Fruit fly (Drosophila melanogaster) whole organism, embryonic: Measurements from ENCODE around the gene CG34116.

ENCODE experiments used
- Antp ChIP-seq: fragments of 200-800 bp; sonication (Bioruptor generic); optimal IDR thresholded peaks from 3 replicates; lab custom pipeline; 2016; ENCODE audit warnings: missing biosample characterization, missing genetic modification characterization
- Awh ChIP-seq: fragments of 200-800 bp; sonication (Bioruptor generic); IDR thresholded peaks from 2 replicates; pipeline ENCODE4, ENCODE4 v1.3.6; 2022; ENCODE audit warnings: missing biosample characterization, missing genetic modification characterization
- BEAF-32 ChIP-seq: fragments of 200-800 bp; sonication (Bioruptor generic); optimal IDR thresholded peaks from 3 replicates; lab custom pipeline; 2017; ENCODE audit warnings: missing biosample characterization, missing genetic modification characterization, mild to moderate bottlenecking, moderate library complexity, missing genetic modification reagents
- C15 ChIP-seq: fragments of 200-800 bp; sonication (Bioruptor generic); IDR thresholded peaks from 3 replicates; pipeline ENCODE4 v1.3.6; 2022; ENCODE audit warnings: missing biosample characterization, missing genetic modification characterization
- CG11695 ChIP-seq: fragments of 200-800 bp; sonication (Bioruptor generic); IDR thresholded peaks from 3 replicates; pipeline ENCODE4 v1.3.6; 2022; ENCODE audit warnings: missing biosample characterization, missing genetic modification characterization
- CG13424 ChIP-seq: fragments of 200-800 bp; sonication (Bioruptor generic); optimal IDR thresholded peaks from 2 replicates; lab custom pipeline; 2019; ENCODE audit warnings: missing biosample characterization, mild to moderate bottlenecking, missing genetic modification characterization, moderate library complexity
- CG15269 ChIP-seq: fragments of 200-800 bp; sonication (Bioruptor generic); optimal IDR thresholded peaks from 2 replicates; lab custom pipeline; 2018; ENCODE audit warnings: missing biosample characterization, mild to moderate bottlenecking, missing genetic modification characterization, moderate library complexity
- CG1603 ChIP-seq: fragments of 200-800 bp; sonication (Bioruptor generic); optimal IDR thresholded peaks from 2 replicates; lab custom pipeline; 2019; ENCODE audit warnings: missing biosample characterization, mild to moderate bottlenecking, missing genetic modification characterization, moderate library complexity
- CG17186 ChIP-seq: fragments of 200-800 bp; sonication (Bioruptor generic); optimal IDR thresholded peaks from 3 replicates; lab custom pipeline; 2017; ENCODE audit warnings: missing biosample characterization, missing genetic modification reagents, missing genetic modification characterization
- CG18599 ChIP-seq: fragments of 200-800 bp; sonication (Bioruptor generic); optimal IDR thresholded peaks from 3 replicates; lab custom pipeline; 2017; ENCODE audit warnings: missing biosample characterization, missing genetic modification characterization, mild to moderate bottlenecking, moderate library complexity, missing genetic modification reagents
- CG2712 ChIP-seq: fragments of 200-800 bp; optimal IDR thresholded peaks from 3 replicates; lab custom pipeline; 2019; ENCODE audit warnings: missing biosample characterization, mild to moderate bottlenecking, missing genetic modification characterization, moderate library complexity
- CG31365 ChIP-seq: fragments of 200-800 bp; sonication (Bioruptor generic); optimal IDR thresholded peaks from 2 replicates; lab custom pipeline; 2018; ENCODE audit warnings: missing biosample characterization, mild to moderate bottlenecking, missing genetic modification characterization
- CG34224 ChIP-seq: fragments of 200-800 bp; sonication (Bioruptor generic); IDR thresholded peaks from 3 replicates; pipeline ENCODE4 v1.3.6; 2022; ENCODE audit warnings: missing biosample characterization, missing genetic modification characterization; ENCODE audit not compliant: partially characterized antibody
- CG42726 ChIP-seq: fragments of 200-800 bp; sonication (Bioruptor generic); IDR thresholded peaks from 2 replicates; pipeline ENCODE4 v1.3.6; 2022; ENCODE audit warnings: missing biosample characterization, missing genetic modification characterization; ENCODE audit not compliant: partially characterized antibody
- CG4424 ChIP-seq: fragments of 200-800 bp; sonication (Bioruptor generic); optimal IDR thresholded peaks from 3 replicates; lab custom pipeline; 2016; ENCODE audit warnings: missing biosample characterization, missing genetic modification characterization
- CG4617 ChIP-seq: fragments of 200-800 bp; sonication (Bioruptor generic); optimal IDR thresholded peaks from 3 replicates; lab custom pipeline; 2016; ENCODE audit warnings: missing biosample characterization, missing genetic modification characterization, borderline replicate concordance
- CG7745 ChIP-seq: fragments of 200-800 bp; sonication (Bioruptor generic); optimal IDR thresholded peaks from 2 replicates; lab custom pipeline; 2018; ENCODE audit warnings: missing biosample characterization, mild to moderate bottlenecking, missing genetic modification characterization, moderate library complexity
- CG7963 ChIP-seq: fragments of 200-800 bp; sonication (Bioruptor generic); IDR thresholded peaks from 3 replicates; pipeline ENCODE4 v1.3.6; 2022; ENCODE audit warnings: missing biosample characterization, missing genetic modification characterization; ENCODE audit not compliant: partially characterized antibody
- CG8281 ChIP-seq: fragments of 200-800 bp; sonication (Bioruptor generic); optimal IDR thresholded peaks from 2 replicates; lab custom pipeline; 2018; ENCODE audit warnings: missing biosample characterization, mild to moderate bottlenecking, missing genetic modification characterization, moderate library complexity
- CG9437 ChIP-seq: fragments of 200-800 bp; sonication (Bioruptor generic); optimal IDR thresholded peaks from 2 replicates; lab custom pipeline; 2018; ENCODE audit warnings: missing biosample characterization, mild to moderate bottlenecking, missing genetic modification characterization
- Dip2 ChIP-seq: fragments of 200-800 bp; sonication (Bioruptor generic); IDR thresholded peaks from 2 replicates; pipeline ENCODE4 v1.3.6; 2022; ENCODE audit warnings: missing biosample characterization, missing genetic modification characterization
- Dll ChIP-seq: fragments of 200-800 bp; sonication (Bioruptor generic); IDR thresholded peaks from 4 replicates; pipeline ENCODE4 v1.3.6; 2022; ENCODE audit warnings: missing biosample characterization, missing genetic modification characterization; ENCODE audit not compliant: partially characterized antibody
- Doc2 ChIP-seq: fragments of 200-800 bp; sonication (Bioruptor generic); IDR thresholded peaks from 2 replicates; pipeline ENCODE4 v1.3.6; 2022; ENCODE audit warnings: missing biosample characterization, missing genetic modification characterization
- HLH4C ChIP-seq: fragments of 200-800 bp; sonication (Bioruptor generic); IDR thresholded peaks from 3 replicates; pipeline ENCODE4 v1.3.6; 2022; ENCODE audit warnings: missing biosample characterization, missing genetic modification characterization; ENCODE audit not compliant: partially characterized antibody
- Hey ChIP-seq: fragments of 200-800 bp; sonication (Bioruptor generic); optimal IDR thresholded peaks from 3 replicates; lab custom pipeline; 2018; ENCODE audit warnings: missing biosample characterization, mild to moderate bottlenecking, missing genetic modification characterization
- MTF-1 ChIP-seq: fragments of 200-800 bp; sonication (Bioruptor generic); optimal IDR thresholded peaks from 2 replicates; lab custom pipeline; 2018; ENCODE audit warnings: missing biosample characterization, mild to moderate bottlenecking, missing genetic modification characterization, borderline replicate concordance
- Nf-YA ChIP-seq: fragments of 200-800 bp; sonication (Bioruptor generic); IDR thresholded peaks from 2 replicates; pipeline ENCODE4 v1.3.6; 2022; ENCODE audit warnings: missing biosample characterization, missing genetic modification characterization
- Nf-YB ChIP-seq: fragments of 200-800 bp; sonication (Bioruptor generic); optimal IDR thresholded peaks from 3 replicates; lab custom pipeline; 2019; ENCODE audit warnings: missing biosample characterization, mild to moderate bottlenecking, missing genetic modification characterization, moderate library complexity
- Rfx ChIP-seq: fragments of 200-800 bp; sonication (Bioruptor generic); IDR thresholded peaks from 2 replicates; pipeline ENCODE4 v1.3.6; 2022; ENCODE audit warnings: missing biosample characterization, missing genetic modification characterization
- Rx ChIP-seq: fragments of 200-800 bp; sonication (Bioruptor generic); IDR thresholded peaks from 2 replicates; pipeline ENCODE4 v1.3.6; 2022; ENCODE audit warnings: missing biosample characterization, missing genetic modification characterization
- Sry-β ChIP-seq: fragments of 200-800 bp; sonication (Bioruptor generic); optimal IDR thresholded peaks from 2 replicates; lab custom pipeline; 2018; ENCODE audit warnings: missing biosample characterization, mild to moderate bottlenecking, missing genetic modification characterization, moderate library complexity
- ab ChIP-seq: fragments of 200-800 bp; sonication (Bioruptor generic); optimal IDR thresholded peaks from 2 replicates; lab custom pipeline; 2016; ENCODE audit warnings: missing biosample characterization, missing genetic modification characterization
- crol ChIP-seq: fragments of 200-800 bp; sonication (Bioruptor generic); IDR thresholded peaks from 2 replicates; pipeline ENCODE4 v1.3.6; 2022; ENCODE audit warnings: missing biosample characterization, missing genetic modification characterization
- ewg ChIP-seq: fragments of 200-800 bp; sonication (Bioruptor generic); optimal IDR thresholded peaks from 3 replicates; lab custom pipeline; 2017; ENCODE audit warnings: mild to moderate bottlenecking, missing biosample characterization, missing genetic modification reagents, missing genetic modification characterization
- eyg ChIP-seq: fragments of 200-800 bp; sonication (Bioruptor generic); optimal IDR thresholded peaks from 3 replicates; lab custom pipeline; 2016; ENCODE audit warnings: missing biosample characterization, missing genetic modification characterization
- ftz-f1 ChIP-seq: fragments of 200-800 bp; sonication (Bioruptor generic); optimal IDR thresholded peaks from 2 replicates; lab custom pipeline; 2016; ENCODE audit warnings: missing biosample characterization, missing genetic modification characterization
- kah ChIP-seq: fragments of 200-800 bp; sonication (Bioruptor generic); optimal IDR thresholded peaks from 2 replicates; lab custom pipeline; 2018; ENCODE audit warnings: missing biosample characterization, mild to moderate bottlenecking, missing genetic modification characterization
- mirr ChIP-seq: fragments of 200-800 bp; sonication (Bioruptor generic); optimal IDR thresholded peaks from 3 replicates; lab custom pipeline; 2018; ENCODE audit warnings: missing biosample characterization, mild to moderate bottlenecking, missing genetic modification characterization
- mld ChIP-seq: fragments of 200-800 bp; sonication (Bioruptor generic); IDR thresholded peaks from 3 replicates; pipeline ENCODE4 v1.3.6; 2022; ENCODE audit warnings: missing biosample characterization, missing genetic modification characterization; ENCODE audit not compliant: partially characterized antibody
- nerfin-1 ChIP-seq: fragments of 200-800 bp; sonication (Bioruptor generic); optimal IDR thresholded peaks from 3 replicates; lab custom pipeline; 2019; ENCODE audit warnings: missing biosample characterization, mild to moderate bottlenecking, missing genetic modification characterization, moderate library complexity
- p53 ChIP-seq: fragments of 200-800 bp; sonication (Bioruptor generic); optimal IDR thresholded peaks from 2 replicates; lab custom pipeline; 2016; ENCODE audit warnings: missing biosample characterization, missing genetic modification characterization
- pum ChIP-seq: fragments of 200-800 bp; sonication (Bioruptor generic); optimal IDR thresholded peaks from 2 replicates; lab custom pipeline; 2016; ENCODE audit warnings: missing biosample characterization, missing genetic modification characterization
- slp2 ChIP-seq: fragments of 200-800 bp; sonication (Bioruptor generic); optimal IDR thresholded peaks from 2 replicates; lab custom pipeline; 2016; ENCODE audit warnings: missing biosample characterization, missing genetic modification characterization
- tgo ChIP-seq: fragments of 200-800 bp; sonication (Bioruptor generic); IDR thresholded peaks from 3 replicates; pipeline ENCODE4 v1.3.6; 2022; ENCODE audit warnings: missing biosample characterization, missing genetic modification characterization
- tin ChIP-seq: fragments of 200-800 bp; sonication (Bioruptor generic); optimal IDR thresholded peaks from 3 replicates; lab custom pipeline; 2016; ENCODE audit warnings: missing biosample characterization, missing genetic modification characterization
- ttk ChIP-seq: fragments of 200-800 bp; sonication (Bioruptor generic); IDR thresholded peaks from 2 replicates; pipeline ENCODE4 v2.1.2; 2022; ENCODE audit warnings: missing biosample characterization, missing genetic modification characterization
- wor ChIP-seq: fragments of 200-800 bp; sonication (Bioruptor generic); IDR thresholded peaks from 2 replicates; pipeline ENCODE4 v1.3.6; 2022; ENCODE audit warnings: missing biosample characterization, missing genetic modification characterization
- zen2 ChIP-seq: fragments of 200-800 bp; sonication (Bioruptor generic); IDR thresholded peaks from 3 replicates; pipeline ENCODE4 v1.3.6; 2022; ENCODE audit warnings: missing biosample characterization, missing genetic modification characterization; ENCODE audit not compliant: partially characterized antibody

CG34116 gene

dm6 chr3L:19845047-19845906 lies 39.4 kb upstream of the CG34116 start, which contains the start of gene Papss (continued):
- TF ChIP-seq nerfin-1 (tag; lab: Kevin White, UChicago) (no peak), mld (peak; percentile 61; the same call in 1 of the 3 replicates), CG9437 (GFP tag; lab: Kevin White, UChicago) (no peak), CG18599 (peak; percentile 87), CG11695 (GFP tag; lab: Robert Waterston, UW) (no peak), Nf-YB (GFP tag; lab: Kevin White, UChicago) (no peak), slp2 (GFP tag; lab: Kevin White, UChicago) (no peak), Rx (GFP tag; lab: Robert Waterston, UW) (no peak), CG2712 (no peak), CG17186 (no peak), CG7745 (tag; lab: Kevin White, UChicago) (no peak), Sry-β (no peak), pum (GFP tag; lab: Kevin White, UChicago) (no peak), Nf-YA (GFP tag; lab: Robert Waterston, UW) (no peak), tin (GFP tag; lab: Kevin White, UChicago) (no peak), CG4424 (GFP tag; lab: Kevin White, UChicago) (no peak), Dll (GFP tag; lab: Robert Waterston, UW) (peak; percentile 95), CG1603 (tag; lab: Kevin White, UChicago) (no peak), C15 (no peak), MTF-1 (GFP tag; lab: Kevin White, UChicago) (no peak), ewg (GFP tag; lab: Kevin White, UChicago) (no peak), ftz-f1 (GFP tag; lab: Kevin White, UChicago) (no peak), ab (GFP tag; lab: Kevin White, UChicago) (no peak), CG8281 (no peak), eyg (GFP tag; lab: Kevin White, UChicago) (peak; percentile 14), CG13424 (tag; lab: Kevin White, UChicago) (no peak), tgo (GFP tag; lab: Robert Waterston, UW) (0 out of 3 replicates have a peak, but pooled peaks have one; percentile 20), ttk (no peak), wor (GFP tag; lab: Robert Waterston, UW) (no peak), Dip2 (no peak), kah (no peak), CG42726 (no peak), Hey (tag; lab: Kevin White, UChicago) (no peak), Rfx (GFP tag; lab: Robert Waterston, UW) (peak; percentile 68), Doc2 (GFP tag; lab: Robert Waterston, UW) (no peak), CG15269 (tag; lab: Kevin White, UChicago) (no peak), BEAF-32 (peak; percentile 79), CG4617 (GFP tag; lab: Kevin White, UChicago) (peak; percentile 15), crol (GFP tag; lab: Robert Waterston, UW) (no peak), zen2 (GFP tag; lab: Robert Waterston, UW) (peak; percentile 77; the same call in 2 of the 3 replicates), HLH4C (GFP tag; lab: Robert Waterston, UW) (peak; percentile 50; the same call in 1 of the 3 replicates), CG7963 (GFP tag; lab: Robert Waterston, UW) (peak; percentile 71; the same call in 2 of the 3 replicates), CG31365 (peak; percentile 33), CG34224 (GFP tag; lab: Robert Waterston, UW) (peak; percentile 88), mirr (GFP tag; lab: Kevin White, UChicago) (peak; percentile 5), Awh (GFP tag; lab: Robert Waterston, UW) (no peak; the same call in 1 of the 2 replicates), Antp (GFP tag; lab: Kevin White, UChicago) (no peak), p53 (GFP tag; lab: Kevin White, UChicago) (no peak)
